Fruit fly (Drosophila melanogaster): Measurements from ENCODE around the gene CG42369.

The CG42369 gene

DNA sequence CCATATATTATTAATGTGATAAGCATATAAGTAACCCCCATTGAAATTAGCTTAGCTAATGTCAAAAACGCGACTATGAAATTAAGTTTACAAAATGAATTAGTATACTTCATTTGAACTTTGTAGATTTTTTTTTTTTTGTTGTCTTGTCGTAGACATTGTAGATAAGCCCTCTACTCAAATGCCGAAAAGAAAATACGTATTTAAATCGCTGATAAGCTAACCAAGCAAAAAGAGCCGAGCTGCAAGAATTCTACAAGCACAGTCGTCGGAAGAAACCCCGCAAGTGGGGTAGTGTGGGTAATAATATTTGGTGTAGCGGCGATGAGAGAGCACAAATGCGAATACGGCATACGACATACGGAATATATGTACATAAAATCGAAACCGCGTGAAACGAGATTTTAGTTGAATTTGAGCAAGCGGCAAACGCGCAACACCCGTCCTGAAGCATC is 29.5 kb downstream of the CG42369 start, which contains the start of gene Nepl4:
Gene Nepl4 (plus strand): TSS at position 405 of the 455 bp plus-strand sequence.
- TF ChIP-seq noc (tag; optimal IDR thresholded peaks at IDR 0.05), result peak; percentile 82

DNA sequence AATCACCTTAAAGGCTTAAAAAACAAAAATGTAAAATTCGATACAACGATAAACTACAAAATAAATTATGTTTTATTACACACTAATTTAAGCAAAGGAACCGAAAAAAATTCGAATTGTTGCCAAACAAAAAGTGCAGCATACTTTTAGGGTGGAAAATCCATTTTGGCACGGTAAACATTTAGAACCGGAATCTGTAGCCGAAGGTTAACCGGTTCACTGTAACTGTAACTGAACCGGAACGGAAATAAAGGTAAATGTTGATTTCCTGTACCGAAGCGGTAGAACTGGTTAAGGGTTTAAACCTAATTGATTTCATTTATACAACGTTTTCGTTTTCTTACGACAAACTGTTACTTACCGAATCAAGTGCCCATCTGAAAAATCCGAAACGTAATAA is 30.1 kb downstream of the CG42369 start:
- no peak for TF ChIP-seq noc (tag; optimal IDR thresholded peaks at IDR 0.05)

DNA sequence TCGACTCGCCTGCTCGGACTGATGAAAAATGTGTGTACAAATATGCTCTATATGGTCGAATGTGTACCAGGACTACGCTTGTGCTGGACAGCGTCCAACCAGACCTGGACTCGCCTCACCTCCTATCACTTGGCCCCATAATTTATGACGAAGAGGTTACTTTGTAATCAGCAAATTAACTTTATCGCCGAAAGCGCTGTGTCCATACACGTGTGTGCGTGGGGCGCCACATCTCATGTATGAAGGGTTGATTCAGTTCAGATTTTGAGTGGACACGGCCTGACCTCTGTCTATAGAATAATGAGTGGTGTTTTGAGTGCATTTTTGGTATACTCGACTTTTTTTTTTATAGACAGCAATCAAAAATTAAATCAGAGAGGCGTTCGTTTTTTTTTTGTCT is 37.0 kb downstream of the CG42369 start:
- no peak for TF ChIP-seq noc (tag; optimal IDR thresholded peaks at IDR 0.05)

DNA sequence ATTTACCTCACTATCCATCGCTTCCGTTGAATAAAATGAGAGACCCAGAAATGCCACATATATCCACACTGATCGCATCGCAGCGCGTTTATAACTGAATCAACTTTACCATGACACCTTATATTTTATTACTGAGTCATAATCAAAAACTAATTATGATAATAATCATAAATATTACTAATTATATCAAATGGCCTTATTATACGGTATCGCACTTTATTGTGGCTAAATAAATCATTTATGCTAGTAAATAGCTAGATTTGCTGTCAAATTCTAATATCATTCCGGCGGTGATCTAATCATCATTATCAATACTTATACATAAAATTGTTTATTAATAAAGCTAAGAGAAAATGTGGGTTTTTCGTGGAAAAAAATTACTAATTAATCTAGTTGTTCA is 38.8 kb downstream of the CG42369 start, which contains the start of gene CG9500:
Gene CG9500 (minus strand): TSS at position 101 of the 400 bp plus-strand sequence.
- no peak for TF ChIP-seq noc (tag; optimal IDR thresholded peaks at IDR 0.05)

DNA sequence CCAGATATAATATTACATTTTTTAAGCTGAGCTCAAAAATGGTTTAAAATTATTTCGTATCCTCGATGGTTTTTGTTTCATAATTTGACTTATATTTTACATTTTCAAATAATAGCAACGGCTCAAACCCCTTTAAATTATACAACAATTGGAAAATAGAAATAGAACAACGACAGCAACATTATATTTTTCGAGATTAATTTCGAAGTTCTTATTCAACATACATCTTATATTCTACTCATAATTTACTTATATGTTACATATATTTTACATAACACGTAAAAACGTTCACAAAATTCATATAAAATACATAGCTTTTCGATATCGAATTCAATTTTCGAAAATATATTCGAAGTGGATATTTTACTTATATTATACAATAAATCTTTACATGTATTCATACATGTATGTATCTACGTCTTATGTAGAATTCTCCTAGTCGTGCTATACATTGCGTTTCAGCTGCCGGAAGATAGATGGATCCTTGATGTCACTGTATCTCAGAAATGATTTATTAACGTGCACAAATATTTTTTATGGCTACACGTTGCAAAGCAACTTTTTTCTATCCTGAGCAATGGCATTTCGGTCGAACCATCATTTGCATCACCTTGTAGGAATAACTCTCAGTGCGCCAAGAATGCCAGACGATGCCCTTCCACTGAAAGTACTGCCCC is 40.2 kb downstream of the CG42369 start:
- TF ChIP-seq noc (tag; optimal IDR thresholded peaks at IDR 0.05), result no peak

DNA sequence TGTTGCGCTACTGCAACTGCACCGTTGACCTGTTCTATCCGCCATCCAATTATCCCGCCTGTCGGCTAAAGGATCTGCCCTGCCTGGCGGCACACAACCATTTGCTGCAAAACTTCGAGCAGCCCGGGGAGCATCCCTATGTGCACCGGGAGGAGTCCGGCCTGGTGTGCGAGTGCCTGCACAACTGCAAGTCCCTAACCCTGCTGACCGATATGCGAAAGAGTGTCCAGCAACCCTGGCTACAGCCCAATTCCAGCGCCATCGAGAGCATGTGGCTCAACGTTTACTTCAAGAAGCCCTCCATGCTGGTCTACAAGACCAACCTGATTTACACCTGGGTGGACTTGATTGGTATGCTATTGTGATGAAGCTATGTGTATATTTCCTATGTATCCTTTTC is 40.9 kb downstream of the CG42369 start:
- TF ChIP-seq noc (tag; optimal IDR thresholded peaks at IDR 0.05), result no peak

DNA sequence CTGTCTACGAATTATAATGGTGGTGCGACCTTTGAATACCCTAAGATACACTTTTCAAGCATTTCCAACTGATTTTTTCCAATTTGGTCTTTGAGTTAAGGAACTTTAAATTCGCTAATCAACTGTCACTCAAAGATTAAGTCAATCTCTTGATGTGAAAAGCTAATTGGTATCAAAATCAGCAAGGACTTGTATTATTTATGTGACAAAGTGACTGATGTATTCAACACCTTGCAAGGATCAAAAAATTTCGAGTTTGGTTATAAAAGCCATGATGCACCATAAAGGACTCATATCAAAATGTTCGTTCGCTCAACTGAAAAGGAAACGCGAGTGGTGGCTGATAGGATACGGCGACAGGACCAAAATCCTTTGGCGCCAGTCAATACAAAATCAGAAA is 42.4 kb downstream of the CG42369 start, which contains the start of gene ppk14:
Gene ppk14 (plus strand): TSS at position 301 of the 400 bp plus-strand sequence.
- TF ChIP-seq noc (tag; optimal IDR thresholded peaks at IDR 0.05), result no peak

DNA sequence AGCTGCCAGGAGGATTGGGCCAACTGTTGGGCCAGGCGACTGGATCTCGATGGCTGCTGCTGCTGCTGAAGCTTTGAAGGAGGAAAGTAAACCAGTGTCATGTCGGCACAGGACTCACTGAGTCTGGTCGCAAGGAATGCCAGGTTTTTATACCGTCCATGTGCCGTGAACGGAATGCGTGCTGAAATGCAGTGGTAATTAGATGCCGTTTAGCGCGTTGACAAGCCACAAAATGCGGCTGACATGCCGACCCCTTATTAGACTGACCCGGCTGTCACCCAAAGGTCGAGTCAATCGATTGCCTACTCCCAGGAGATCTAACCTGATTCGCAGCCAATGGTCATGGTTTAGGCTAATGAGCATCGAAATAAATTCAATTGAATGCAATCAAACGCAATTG is 42.8 kb downstream of the CG42369 start, which contains the start of gene ppk7:
Gene ppk7 (minus strand): TSS at position 101 of the 400 bp plus-strand sequence.
- TF ChIP-seq noc (tag; optimal IDR thresholded peaks at IDR 0.05), result no peak

DNA sequence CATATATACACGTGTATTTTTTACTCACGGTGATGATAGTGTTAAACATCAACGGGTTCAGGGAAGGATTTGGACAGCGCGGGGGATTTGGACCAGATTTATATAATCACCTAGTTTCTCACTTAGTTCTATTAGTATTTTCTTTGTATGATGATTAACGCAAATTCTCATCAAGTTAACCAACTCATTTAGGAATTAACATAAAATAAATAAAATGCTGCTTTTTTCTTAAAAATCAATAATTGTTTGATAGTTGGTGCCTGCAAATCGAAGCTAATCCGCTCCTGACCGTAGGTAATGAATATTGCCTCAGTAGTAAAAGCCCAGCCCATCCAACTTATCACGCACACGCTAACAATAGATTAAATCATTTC is 45.3 kb downstream of the CG42369 start:
- TF ChIP-seq noc (tag; optimal IDR thresholded peaks at IDR 0.05), result peak; percentile 98

DNA sequence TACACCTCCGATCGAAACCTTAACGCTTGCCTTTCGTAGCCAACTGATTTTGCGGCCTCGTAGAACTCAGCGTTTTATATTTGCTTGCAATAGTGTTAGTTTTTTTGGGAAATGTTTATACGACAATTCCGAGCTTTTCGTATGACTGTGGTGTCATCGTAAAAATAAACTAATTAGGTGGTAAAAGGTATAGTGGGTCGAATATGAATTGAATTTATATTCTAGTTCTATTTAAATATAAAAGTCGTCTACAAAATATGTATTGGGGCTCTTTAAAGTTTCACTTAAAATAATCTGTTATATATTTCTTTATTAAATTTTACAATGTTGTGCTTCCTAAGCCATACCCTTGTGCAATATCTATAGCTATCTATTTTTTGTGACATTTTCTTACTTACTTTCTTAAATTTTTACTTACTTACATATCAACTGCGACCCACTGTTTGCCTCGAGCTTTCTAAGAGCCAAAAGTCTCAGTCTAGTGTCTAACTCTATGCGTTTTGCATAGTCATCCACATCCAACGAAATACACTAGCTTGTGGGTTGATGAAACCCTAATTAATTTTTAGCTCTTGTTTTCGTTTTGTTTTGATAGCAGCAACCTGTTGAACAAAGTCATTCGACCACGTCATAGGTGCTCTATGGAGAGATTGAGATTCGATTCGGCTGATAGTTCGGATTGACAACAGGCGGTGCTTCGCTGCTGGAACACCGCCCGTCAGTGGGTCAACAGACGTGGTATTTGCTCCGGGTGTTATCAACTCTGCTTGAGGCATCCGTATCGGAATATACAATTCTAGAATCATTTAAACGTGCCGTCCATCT is 45.9 kb downstream of the CG42369 start, which contains the start of gene CG9498:
Gene CG9498 (minus strand): TSS at position 51 of the 825 bp plus-strand sequence.
- TF ChIP-seq noc (tag; optimal IDR thresholded peaks at IDR 0.05), result peak; percentile 97

DNA sequence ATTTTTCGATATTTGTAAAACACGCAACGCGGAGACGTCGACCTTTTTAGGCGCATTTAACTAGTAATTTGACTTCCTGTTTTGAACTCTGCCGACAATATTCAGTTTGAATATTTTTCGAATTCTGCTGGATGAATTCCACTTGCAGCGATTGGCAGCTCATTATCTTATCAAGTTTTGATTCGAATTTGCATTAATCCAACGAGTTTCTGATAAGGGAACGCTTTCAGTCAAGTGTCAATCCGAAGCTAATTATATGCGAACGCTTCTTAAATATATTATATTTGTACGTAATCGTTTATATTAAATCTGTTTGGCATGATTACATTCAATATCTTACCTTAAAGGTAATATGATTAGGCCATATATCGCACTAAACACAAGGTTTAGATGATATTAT is 48.7 kb downstream of the CG42369 start, which contains the start of gene CG9497:
Gene CG9497 (minus strand): TSS at position 101 of the 400 bp plus-strand sequence.
- no peak for TF ChIP-seq noc (tag; optimal IDR thresholded peaks at IDR 0.05)
